Worm (Caenorhabditis elegans) whole organism, L3 larva: ENCODE results near the gene mpz-3.

Experiments
- R02D3.7 ChIP-seq: fragments of 150-350 bp; optimal IDR thresholded peaks from 2 replicates; lab custom pipeline; 2014; ENCODE audit warnings: missing biosample characterization, missing genetic modification characterization
- ZK546.5 ChIP-seq: sonication (generic microtip); optimal IDR thresholded peaks from 2 replicates; lab custom pipeline; 2017; ENCODE audit warnings: missing biosample characterization, missing genetic modification characterization
- aly-2 ChIP-seq: fragments of 150-350 bp; optimal IDR thresholded peaks from 2 replicates; lab custom pipeline; 2014; ENCODE audit warnings: missing biosample characterization, missing genetic modification characterization
- ama-1 ChIP-seq: fragments of 150-350 bp; optimal IDR thresholded peaks from 2 replicates; lab custom pipeline; 2018
- ceh-16 ChIP-seq: sonication (generic microtip); optimal IDR thresholded peaks from 2 replicates; lab custom pipeline; 2017; ENCODE audit warnings: missing biosample characterization, missing genetic modification characterization
- ceh-28 ChIP-seq: fragments of 150-350 bp; optimal IDR thresholded peaks from 2 replicates; lab custom pipeline; 2014; ENCODE audit warnings: missing biosample characterization, missing genetic modification reagents, missing genetic modification characterization
- ceh-82 ChIP-seq: fragments of 150-350 bp; optimal IDR thresholded peaks from 2 replicates; lab custom pipeline; 2014; ENCODE audit warnings: missing biosample characterization, missing genetic modification characterization
- ceh-9 ChIP-seq: sonication (generic microtip); optimal IDR thresholded peaks from 2 replicates; lab custom pipeline; 2018; ENCODE audit warnings: missing biosample characterization, missing genetic modification characterization
- egl-27 ChIP-seq: sonication (generic microtip); optimal IDR thresholded peaks from 4 replicates; lab custom pipeline; 2017; ENCODE audit warnings: missing biosample characterization, missing genetic modification reagents, missing genetic modification characterization
- egl-5 ChIP-seq: fragments of 150-350 bp; optimal IDR thresholded peaks from 2 replicates; lab custom pipeline; 2017; ENCODE audit warnings: missing biosample characterization, missing genetic modification reagents, missing genetic modification characterization, inconsistent platforms
- elt-1 ChIP-seq: fragments of 150-350 bp; optimal IDR thresholded peaks from 2 replicates; lab custom pipeline; 2014; ENCODE audit warnings: missing biosample characterization, missing genetic modification characterization
- elt-2 ChIP-seq: sonication (generic microtip); optimal IDR thresholded peaks from 2 replicates; lab custom pipeline; 2016; ENCODE audit warnings: missing genetic modification reagents, mild to moderate bottlenecking, missing genetic modification characterization, missing compliant biosample characterization
- eor-1 ChIP-seq, 2 experiments: fragments of 150-350 bp; optimal IDR thresholded peaks; 2 replicates each; lab custom pipeline; 2014 to 2018; ENCODE audit warnings: missing biosample characterization in 2 of 2, missing genetic modification characterization in 2 of 2
- fkh-10 ChIP-seq: sonication (generic microtip); optimal IDR thresholded peaks from 2 replicates; lab custom pipeline; 2017; ENCODE audit warnings: missing biosample characterization, missing genetic modification reagents, missing genetic modification characterization
- fos-1 ChIP-seq: fragments of 150-350 bp; optimal IDR thresholded peaks from 2 replicates; lab custom pipeline; 2014; ENCODE audit warnings: missing biosample characterization, missing genetic modification characterization
- hmg-11 ChIP-seq: sonication (generic microtip); optimal IDR thresholded peaks from 2 replicates; lab custom pipeline; 2016; ENCODE audit warnings: missing genetic modification characterization, missing compliant biosample characterization
- lin-39 ChIP-seq: fragments of 150-350 bp; optimal IDR thresholded peaks from 2 replicates; lab custom pipeline; 2018; ENCODE audit warnings: missing biosample characterization, missing genetic modification reagents, missing genetic modification characterization
- lsy-12 ChIP-seq: sonication (generic microtip); optimal IDR thresholded peaks from 2 replicates; lab custom pipeline; 2016; ENCODE audit warnings: mild to moderate bottlenecking, missing genetic modification characterization, missing compliant biosample characterization
- mdl-1 ChIP-seq: fragments of 150-350 bp; optimal IDR thresholded peaks from 2 replicates; lab custom pipeline; 2014; ENCODE audit warnings: missing biosample characterization, missing genetic modification characterization
- mml-1 ChIP-seq: fragments of 150-350 bp; sonication (generic microtip); optimal IDR thresholded peaks from 3 replicates; lab custom pipeline; 2014; ENCODE audit warnings: missing biosample characterization, missing genetic modification characterization
- nfya-1 ChIP-seq: sonication (generic microtip); optimal IDR thresholded peaks from 2 replicates; lab custom pipeline; 2017; ENCODE audit warnings: missing genetic modification characterization, mild to moderate bottlenecking, missing compliant biosample characterization, antibody characterized with exemption, moderate library complexity; ENCODE audit not compliant: insufficient read depth
- nhr-11 ChIP-seq: fragments of 150-350 bp; optimal IDR thresholded peaks from 2 replicates; lab custom pipeline; 2014; ENCODE audit warnings: missing biosample characterization, missing genetic modification characterization
- nhr-12 ChIP-seq: fragments of 150-350 bp; optimal IDR thresholded peaks from 2 replicates; lab custom pipeline; 2014; ENCODE audit warnings: missing biosample characterization, missing genetic modification characterization
- nhr-23 ChIP-seq: fragments of 150-350 bp; optimal IDR thresholded peaks from 2 replicates; lab custom pipeline; 2014; ENCODE audit warnings: missing biosample characterization, missing genetic modification reagents, missing genetic modification characterization
- nhr-237 ChIP-seq: fragments of 150-350 bp; optimal IDR thresholded peaks from 2 replicates; lab custom pipeline; 2014; ENCODE audit warnings: missing biosample characterization, missing genetic modification characterization
- nhr-28 ChIP-seq: fragments of 150-350 bp; optimal IDR thresholded peaks from 2 replicates; lab custom pipeline; 2014; ENCODE audit warnings: missing biosample characterization, missing genetic modification characterization
- nhr-43 ChIP-seq: sonication (generic microtip); optimal IDR thresholded peaks from 2 replicates; lab custom pipeline; 2016; ENCODE audit warnings: mild to moderate bottlenecking, missing genetic modification characterization, missing compliant biosample characterization; ENCODE audit not compliant: poor library complexity, severe bottlenecking
- nhr-67 ChIP-seq: fragments of 150-350 bp; optimal IDR thresholded peaks from 2 replicates; lab custom pipeline; 2014; ENCODE audit warnings: missing biosample characterization, missing genetic modification characterization
- nhr-76 ChIP-seq: fragments of 150-350 bp; sonication (generic microtip); optimal IDR thresholded peaks from 5 replicates; lab custom pipeline; 2014; ENCODE audit warnings: missing biosample characterization, missing genetic modification characterization
- nhr-77 ChIP-seq: fragments of 150-350 bp; optimal IDR thresholded peaks from 2 replicates; lab custom pipeline; 2014; ENCODE audit warnings: missing biosample characterization, missing genetic modification characterization
- pha-4 ChIP-seq: fragments of 150-350 bp; optimal IDR thresholded peaks from 2 replicates; lab custom pipeline; 2014; ENCODE audit warnings: missing biosample characterization, missing genetic modification reagents, missing genetic modification characterization
- pqm-1 ChIP-seq: fragments of 150-350 bp; optimal IDR thresholded peaks from 2 replicates; lab custom pipeline; 2017; ENCODE audit warnings: missing biosample characterization, missing genetic modification characterization, inconsistent platforms
- skn-1 ChIP-seq: fragments of 150-350 bp; optimal IDR thresholded peaks from 2 replicates; lab custom pipeline; 2014; ENCODE audit warnings: missing biosample characterization, missing genetic modification characterization
- tbx-2 ChIP-seq: sonication (generic microtip); optimal IDR thresholded peaks from 2 replicates; lab custom pipeline; 2016; ENCODE audit warnings: mild to moderate bottlenecking, missing genetic modification characterization, missing compliant biosample characterization
- unc-62 ChIP-seq: fragments of 150-350 bp; sonication (generic microtip); optimal IDR thresholded peaks from 4 replicates; lab custom pipeline; 2014; ENCODE audit warnings: missing biosample characterization, missing genetic modification reagents, missing genetic modification characterization
- zag-1 ChIP-seq: fragments of 150-350 bp; optimal IDR thresholded peaks from 2 replicates; lab custom pipeline; 2014; ENCODE audit warnings: missing biosample characterization, missing genetic modification characterization
- ztf-11 ChIP-seq: fragments of 150-350 bp; optimal IDR thresholded peaks from 2 replicates; lab custom pipeline; 2014; ENCODE audit warnings: missing biosample characterization, missing genetic modification characterization
- ztf-4 ChIP-seq: fragments of 150-350 bp; optimal IDR thresholded peaks from 2 replicates; lab custom pipeline; 2014; ENCODE audit warnings: missing biosample characterization, missing genetic modification characterization

Gene mpz-3

ce11 chrII:6565077-6565476, at the start of gene mpz-3:
Gene mpz-3, minus strand, starts transcription at chrII:6565396.
- no peak for TF ChIP-seq mml-1
- TF ChIP-seq ceh-82 (tag; lab: Kevin White, UChicago), result no peak
- TF ChIP-seq lsy-12 (tag; lab: Kevin White, UChicago), result peak; percentile 42
- peak; percentile 17 for TF ChIP-seq elt-2 (tag; lab: Kevin White, UChicago)
- no peak for TF ChIP-seq aly-2
- no peak for TF ChIP-seq egl-27 (tag; lab: Kevin White, UChicago)
- no peak for TF ChIP-seq ztf-11 (tag; lab: Kevin White, UChicago)
- TF ChIP-seq nfya-1, result peak; percentile 9
- TF ChIP-seq fkh-10 (GFP tag; lab: Kevin White, UChicago), result no peak
- peak; percentile 56 for TF ChIP-seq pha-4 (tag; lab: Kevin White, UChicago)
- TF ChIP-seq ama-1, result peak; percentile 23
- TF ChIP-seq ZK546.5 (tag; lab: Kevin White, UChicago), result no peak
- TF ChIP-seq nhr-67, result no peak
- TF ChIP-seq lin-39 (tag; lab: Kevin White, UChicago), result peak; percentile 73
- TF ChIP-seq nhr-12, result no peak
- peak; percentile 8 for TF ChIP-seq tbx-2 (tag; lab: Kevin White, UChicago)
- TF ChIP-seq unc-62 (GFP tag; lab: Kevin White, UChicago), result no peak
- no peak for TF ChIP-seq nhr-77 (tag; lab: Kevin White, UChicago)
- no peak for TF ChIP-seq ztf-4 (tag; lab: Kevin White, UChicago)
- TF ChIP-seq nhr-43 (tag; lab: Kevin White, UChicago), result peak; percentile 56
- TF ChIP-seq, all 47 proteins: peak for 8

- TF ChIP-seq eor-1 (tag; optimal IDR thresholded peaks at IDR 0.05; lab: Kevin White, UChicago) (no peak), nhr-67 (no peak), ceh-9 (tag; lab: Kevin White, UChicago) (no peak), pqm-1 (tag; lab: Kevin White, UChicago) (peak; percentile 23), nhr-43 (tag; lab: Kevin White, UChicago) (no peak), elt-2 (tag; lab: Kevin White, UChicago) (peak; percentile 72)
- TF ChIP-seq, all 47 proteins: peak for 2
These were observed 49.3 kb upstream of the mpz-3 start for ce11 chrII:6614500-6614899.

DNA sequence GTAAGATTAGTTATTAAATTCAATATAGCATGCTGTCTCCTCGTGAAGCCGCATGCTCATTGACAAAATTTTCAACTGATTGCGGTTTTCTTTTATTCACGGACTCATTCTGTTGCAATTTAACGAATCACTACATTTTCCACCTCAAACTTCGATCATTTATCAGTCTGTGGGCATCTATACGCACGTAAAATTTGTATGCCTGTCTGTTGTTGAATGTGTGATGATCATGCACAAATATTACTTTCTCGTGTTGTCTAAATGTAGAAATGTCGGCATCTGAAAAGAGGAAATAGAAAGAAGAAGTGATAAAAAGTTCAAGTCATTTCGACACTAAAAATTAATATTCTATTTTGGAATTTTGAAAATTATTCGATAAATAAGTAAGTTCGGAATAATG, 47.3 kb upstream of the mpz-3 start:
- TF ChIP-seq nhr-76 (no peak), mdl-1 (tag; lab: Kevin White, UChicago) (peak; percentile 30), pha-4 (tag; lab: Kevin White, UChicago) (peak; percentile 24), skn-1 (tag; lab: Kevin White, UChicago) (no peak), pqm-1 (tag; lab: Kevin White, UChicago) (peak; percentile 67), elt-2 (tag; lab: Kevin White, UChicago) (peak; percentile 84)

DNA sequence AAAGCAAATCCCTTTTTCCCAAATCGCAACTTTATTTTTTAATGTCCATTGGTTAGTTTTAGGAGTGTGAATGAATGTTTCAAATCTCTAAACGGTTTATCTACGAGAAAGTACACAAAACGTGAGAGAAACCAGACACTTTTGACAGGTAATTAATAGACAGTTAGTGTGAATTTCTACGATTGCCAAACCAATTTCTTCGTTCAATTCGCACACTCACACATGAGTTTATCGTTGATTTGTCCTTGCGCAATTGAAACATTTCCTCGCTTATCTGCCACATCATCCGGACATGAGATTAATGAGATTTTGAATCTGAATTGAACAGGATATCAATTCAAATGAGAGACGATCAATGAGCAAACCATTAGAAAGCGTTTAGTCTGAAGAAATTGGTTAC, 45.1 kb upstream of the mpz-3 start:
- TF ChIP-seq ceh-28 (tag; lab: Kevin White, UChicago) (no peak), nhr-77 (tag; lab: Kevin White, UChicago) (no peak), ama-1 (no peak), fos-1 (tag; lab: Kevin White, UChicago) (no peak), mml-1 (no peak), nfya-1 (no peak), tbx-2 (tag; lab: Kevin White, UChicago) (no peak), ztf-4 (tag; lab: Kevin White, UChicago) (no peak), zag-1 (no peak), egl-5 (tag; lab: Kevin White, UChicago) (no peak), nhr-11 (tag; lab: Kevin White, UChicago) (no peak), pha-4 (tag; lab: Kevin White, UChicago) (no peak), R02D3.7 (tag; lab: Kevin White, UChicago) (no peak)

DNA sequence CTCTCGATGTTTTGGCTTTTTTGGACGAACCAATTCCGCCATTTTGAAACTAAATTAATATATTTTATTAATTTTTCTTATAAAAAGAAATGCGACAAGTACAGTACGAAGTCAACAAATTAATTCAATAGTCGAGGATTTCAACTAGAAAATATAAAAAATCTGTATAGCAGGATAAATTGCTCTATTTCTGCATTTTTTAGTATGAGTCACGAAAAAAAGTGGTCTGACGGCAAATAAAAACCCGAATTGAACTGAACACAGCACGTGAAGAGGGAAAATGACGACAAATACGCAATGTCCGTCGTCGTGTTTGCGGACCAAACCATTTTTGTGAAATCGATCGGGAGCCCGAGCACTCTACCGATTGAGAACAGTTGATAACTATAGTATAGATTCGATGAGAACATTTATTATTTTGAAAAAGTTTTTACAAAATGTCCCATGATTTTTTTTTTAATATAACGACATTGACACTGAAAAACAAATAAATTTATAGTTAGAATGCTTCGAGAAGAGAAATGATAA, 44.2 kb upstream of the mpz-3 start, which contains the start of gene epg-5:
epg-5 (minus strand) TSS at position 51 of the 528 bp plus-strand sequence.
- TF ChIP-seq nfya-1 (peak; percentile 48), pha-4 (tag; lab: Kevin White, UChicago) (peak; percentile 68), pqm-1 (tag; lab: Kevin White, UChicago) (peak; percentile 47), nhr-11 (tag; lab: Kevin White, UChicago) (no peak), nhr-237 (no peak), ama-1 (no peak), nhr-23 (tag; lab: Kevin White, UChicago) (no peak), ceh-16 (no peak), elt-2 (tag; lab: Kevin White, UChicago) (peak; percentile 62), skn-1 (tag; lab: Kevin White, UChicago) (no peak), mdl-1 (tag; lab: Kevin White, UChicago) (no peak), egl-5 (tag; lab: Kevin White, UChicago) (peak; percentile 41), ceh-9 (tag; lab: Kevin White, UChicago) (no peak), R02D3.7 (tag; lab: Kevin White, UChicago) (no peak), hmg-11 (tag; lab: Kevin White, UChicago) (peak; percentile 20), tbx-2 (tag; lab: Kevin White, UChicago) (no peak), nhr-28 (tag; lab: Kevin White, UChicago) (no peak), lin-39 (tag; lab: Kevin White, UChicago) (no peak), ceh-28 (tag; lab: Kevin White, UChicago) (no peak), elt-1 (tag; lab: Kevin White, UChicago) (no peak), ZK546.5 (tag; lab: Kevin White, UChicago) (no peak), mml-1 (no peak), aly-2 (no peak)
- TF ChIP-seq, all 47 proteins: peak for 6
